Fruit fly (Drosophila melanogaster): ENCODE data around the gene CG31344.

- no peak for TF ChIP-seq pan (optimal IDR thresholded peaks at IDR 0.05)
- no peak for TF ChIP-seq CG8478 (optimal IDR thresholded peaks at IDR 0.05)
- TF ChIP-seq EcR (GFP tag; optimal IDR thresholded peaks at IDR 0.05) = no peak
- TF ChIP-seq Dll (optimal IDR thresholded peaks at IDR 0.05) = no peak
- TF ChIP-seq usp (GFP tag; optimal IDR thresholded peaks at IDR 0.05) = no peak
- no peak for TF ChIP-seq psq (optimal IDR thresholded peaks at IDR 0.05)
These were observed 21.5 kb upstream of the CG31344 start for dm6 chr3R:15246601-15247000.
